Fruit fly (Drosophila melanogaster): ENCODE data around the gene Ndc80.
A peak's percentile ranks its signal among the peaks of the same experiment; 100 is the strongest.

Gene Ndc80

dm6 chrX:13605942-13606491 lies 5.8 kb downstream of the Ndc80 start (continued):
- TF ChIP-seq fd96Cb (tag; optimal IDR thresholded peaks at IDR 0.05) (no peak), CG8478 (optimal IDR thresholded peaks at IDR 0.05) (no peak), Fer1 (GFP tag; optimal IDR thresholded peaks at IDR 0.05) (no peak), CG14965 (GFP tag; optimal IDR thresholded peaks at IDR 0.05; ENCODE audit: borderline replicate concordance) (no peak), nom (GFP tag; optimal IDR thresholded peaks at IDR 0.05) (no peak), CTCF (GFP tag; optimal IDR thresholded peaks at IDR 0.05) (peak; percentile 0), CG2120 (GFP tag; optimal IDR thresholded peaks at IDR 0.05) (no peak), E2f1 (GFP tag; IDR thresholded peaks at IDR 0.05) (no peak), CG33213 (GFP tag; optimal IDR thresholded peaks at IDR 0.05) (no peak), rib (GFP tag; IDR thresholded peaks at IDR 0.05) (no peak), h (optimal IDR thresholded peaks at IDR 0.05) (no peak), CG8388 (GFP tag; optimal IDR thresholded peaks at IDR 0.05) (no peak), toy (GFP tag; IDR thresholded peaks at IDR 0.05) (no peak), D19B (GFP tag; optimal IDR thresholded peaks at IDR 0.05) (no peak), CG9215 (GFP tag; IDR thresholded peaks at IDR 0.05) (no peak)

dm6 chrX:13605381-13605780 lies 6.5 kb downstream of the Ndc80 start, which contains the start of gene CG11178:
Gene CG11178, plus strand, starts transcription at chrX:13605681.
- TF ChIP-seq Stat92E (GFP tag; optimal IDR thresholded peaks at IDR 0.05), result no peak
- peak; percentile 36 for TF ChIP-seq sens (GFP tag)
- TF ChIP-seq ash1 (GFP tag; optimal IDR thresholded peaks at IDR 0.05), result no peak

dm6 chrX:13604499-13604898 lies 7.4 kb downstream of the Ndc80 start:
- TF ChIP-seq CG9437 (GFP tag; optimal IDR thresholded peaks at IDR 0.05) (no peak), CG12769 (tag; optimal IDR thresholded peaks at IDR 0.05) (peak; percentile 78), Deaf1 (tag; optimal IDR thresholded peaks at IDR 0.05) (peak; percentile 86), sr (GFP tag; IDR thresholded peaks at IDR 0.05) (peak; percentile 78; the same call in 2 of the 3 replicates), Usf (GFP tag; optimal IDR thresholded peaks at IDR 0.05) (no peak), CG16779 (GFP tag; IDR thresholded peaks at IDR 0.05) (no peak), sd (tag; optimal IDR thresholded peaks at IDR 0.05) (peak; percentile 64), NfI (GFP tag; optimal IDR thresholded peaks at IDR 0.05) (no peak), ATbp (GFP tag; optimal IDR thresholded peaks at IDR 0.05) (no peak), CG10543 (GFP tag; optimal IDR thresholded peaks at IDR 0.05) (peak; percentile 8), caup (GFP tag; optimal IDR thresholded peaks at IDR 0.05; ENCODE audit: severe bottlenecking) (no peak)

- TF ChIP-seq scrt (GFP tag; optimal IDR thresholded peaks at IDR 0.05) (peak; percentile 9), chinmo (GFP tag; IDR thresholded peaks at IDR 0.05; ENCODE audit: partially characterized antibody) (0 out of 4 replicates have a peak, but pooled peaks have one; percentile 49), Med (GFP tag) (peak; percentile 45), CG10274 (GFP tag; optimal IDR thresholded peaks at IDR 0.05) (no peak), CG10654 (GFP tag; optimal IDR thresholded peaks at IDR 0.05) (no peak), so (GFP tag; IDR thresholded peaks at IDR 0.05) (0 out of 3 replicates have a peak, but pooled peaks have one; percentile 6), cg (GFP tag; optimal IDR thresholded peaks at IDR 0.05) (peak; percentile 55), CG4707 (GFP tag; optimal IDR thresholded peaks at IDR 0.05) (no peak), CG1832 (GFP tag; optimal IDR thresholded peaks at IDR 0.05) (peak; percentile 23), HmgZ (tag; optimal IDR thresholded peaks at IDR 0.05) (no peak), sr (GFP tag; IDR thresholded peaks at IDR 0.05) (peak; percentile 55; the same call in 2 of the 3 replicates), CG10366 (GFP tag; IDR thresholded peaks at IDR 0.05) (no peak), CG10543 (GFP tag; optimal IDR thresholded peaks at IDR 0.05) (peak; percentile 17), onecut (GFP tag; IDR thresholded peaks at IDR 0.05) (no peak), Drgx (GFP tag; IDR thresholded peaks at IDR 0.05) (no peak), ci (GFP tag; IDR thresholded peaks at IDR 0.05) (no peak), CG7271 (tag; optimal IDR thresholded peaks at IDR 0.05) (no peak), CG32772 (GFP tag; IDR thresholded peaks at IDR 0.05) (no peak), kah (GFP tag; optimal IDR thresholded peaks at IDR 0.05) (peak; percentile 94)
Measured at dm6 chrX:13602071-13602858, 9.6 kb downstream of the Ndc80 start, which contains the start of gene up. Gene up, minus strand, starts transcription at chrX:13602578.
